Fruit fly (Drosophila melanogaster) S2 (cell line): ENCODE results near the gene CG33290.
A peak's percentile ranks its signal among the peaks of the same experiment; 100 is the strongest.

ENCODE experiments used
- CG8478 ChIP-seq: fragments of >200 bp; optimal IDR thresholded peaks from 2 replicates; lab custom pipeline; 2018
- CTCF ChIP-seq, 2 experiments: fragments of >200 bp; optimal IDR thresholded peaks; 2 replicates each; lab custom pipeline; 2018

dm6 chr3L:21533270-21533948 is 8.8 kb upstream of the CG33290 start, which contains the start of gene Mkrn1:
- TF ChIP-seq CG8478 (lab: Kevin White, UChicago) (no peak), CTCF (optimal IDR thresholded peaks at IDR 0.05; lab: Kevin White, UChicago) (peak in 1 of 2 experiments; percentile 40)
